Fruit fly (Drosophila melanogaster) whole organism, prepupa: ENCODE results near the gene Sf3b1.

Experiments
- Blimp-1 ChIP-seq: fragments of 200-800 bp; sonication (Bioruptor generic); optimal IDR thresholded peaks from 3 replicates; lab custom pipeline; 2017; ENCODE audit warnings: missing biosample characterization, missing genetic modification characterization, mild to moderate bottlenecking, moderate library complexity, missing genetic modification reagents
- CG10631 ChIP-seq: fragments of 200-800 bp; sonication (Bioruptor generic); optimal IDR thresholded peaks from 2 replicates; lab custom pipeline; 2016; ENCODE audit warnings: missing biosample characterization, missing genetic modification characterization
- CG10669 ChIP-seq: fragments of 200-800 bp; sonication (Bioruptor generic); optimal IDR thresholded peaks from 3 replicates; lab custom pipeline; 2018; ENCODE audit warnings: missing biosample characterization, mild to moderate bottlenecking, missing genetic modification characterization, moderate library complexity
- CG11294 ChIP-seq: fragments of 200-800 bp; sonication (Bioruptor generic); IDR thresholded peaks from 2 replicates; pipeline ENCODE4 v1.3.6; 2022; ENCODE audit warnings: missing biosample characterization, missing genetic modification characterization
- CG11762 ChIP-seq: fragments of 200-800 bp; sonication (Bioruptor generic); optimal IDR thresholded peaks from 3 replicates; lab custom pipeline; 2016; ENCODE audit warnings: missing biosample characterization, missing genetic modification characterization; ENCODE audit not compliant: insufficient read depth
- CG11902 ChIP-seq: fragments of 200-800 bp; sonication (Bioruptor generic); optimal IDR thresholded peaks from 3 replicates; lab custom pipeline; 2016; ENCODE audit warnings: missing biosample characterization, missing genetic modification characterization
- CG15336 ChIP-seq: fragments of 200-800 bp; sonication (Bioruptor generic); IDR thresholded peaks from 2 replicates; pipeline ENCODE4 v1.3.6; 2022; ENCODE audit warnings: missing biosample characterization, missing genetic modification characterization
- CG3032 ChIP-seq: fragments of 200-800 bp; optimal IDR thresholded peaks from 2 replicates; lab custom pipeline; 2019; ENCODE audit warnings: missing biosample characterization, mild to moderate bottlenecking, missing genetic modification characterization, moderate library complexity
- CG31627 ChIP-seq: fragments of 200-800 bp; sonication (Bioruptor generic); optimal IDR thresholded peaks from 3 replicates; lab custom pipeline; 2016; ENCODE audit warnings: missing biosample characterization, missing genetic modification characterization
- CG32006 ChIP-seq: fragments of 200-800 bp; sonication (Bioruptor generic); optimal IDR thresholded peaks from 3 replicates; lab custom pipeline; 2017; ENCODE audit warnings: missing biosample characterization, mild to moderate bottlenecking, missing genetic modification characterization
- CG3919 ChIP-seq: fragments of 200-800 bp; sonication (Bioruptor generic); optimal IDR thresholded peaks from 3 replicates; lab custom pipeline; 2016; ENCODE audit warnings: missing biosample characterization, missing genetic modification characterization
- CG4318 ChIP-seq: fragments of 200-800 bp; sonication (Bioruptor generic); optimal IDR thresholded peaks from 3 replicates; lab custom pipeline; 2017; ENCODE audit warnings: missing biosample characterization, mild to moderate bottlenecking, missing genetic modification characterization
- CG6163 ChIP-seq: fragments of 200-800 bp; sonication (Bioruptor generic); IDR thresholded peaks from 3 replicates; pipeline ENCODE4 v1.3.6; 2022; ENCODE audit warnings: missing biosample characterization, missing genetic modification characterization
- CG6276 ChIP-seq: fragments of 200-800 bp; sonication (Bioruptor generic); optimal IDR thresholded peaks from 2 replicates; lab custom pipeline; 2017; ENCODE audit warnings: missing biosample characterization, mild to moderate bottlenecking, missing genetic modification characterization
- CG6792 ChIP-seq: fragments of 200-800 bp; sonication (Bioruptor generic); optimal IDR thresholded peaks from 3 replicates; lab custom pipeline; 2016; ENCODE audit warnings: missing biosample characterization, missing genetic modification characterization
- CG6808 ChIP-seq: fragments of 200-800 bp; sonication (Bioruptor generic); optimal IDR thresholded peaks from 3 replicates; lab custom pipeline; 2017; ENCODE audit warnings: missing biosample characterization, missing genetic modification characterization, mild to moderate bottlenecking, moderate library complexity, missing genetic modification reagents
- CG6854 ChIP-seq: fragments of 200-800 bp; sonication (Bioruptor generic); optimal IDR thresholded peaks from 2 replicates; lab custom pipeline; 2017; ENCODE audit warnings: missing biosample characterization, mild to moderate bottlenecking, missing genetic modification characterization
- CG7368 ChIP-seq: fragments of 200-800 bp; sonication (Bioruptor generic); optimal IDR thresholded peaks from 3 replicates; lab custom pipeline; 2016; ENCODE audit warnings: missing biosample characterization, missing genetic modification characterization
- CG8119 ChIP-seq: fragments of 200-800 bp; sonication (Bioruptor generic); IDR thresholded peaks from 3 replicates; pipeline ENCODE4 v1.3.6; 2022; ENCODE audit warnings: missing biosample characterization, missing genetic modification characterization
- CG8632 ChIP-seq: fragments of 200-800 bp; sonication (Bioruptor generic); optimal IDR thresholded peaks from 3 replicates; lab custom pipeline; 2016; ENCODE audit warnings: missing biosample characterization, missing genetic modification characterization
- CG9139 ChIP-seq: fragments of 200-800 bp; sonication (Bioruptor generic); optimal IDR thresholded peaks from 3 replicates; lab custom pipeline; 2017; ENCODE audit warnings: missing biosample characterization, mild to moderate bottlenecking, missing genetic modification characterization
- Eip78C ChIP-seq: fragments of 200-800 bp; sonication (Bioruptor generic); peaks from one replicate; lab custom pipeline; 2016; ENCODE audit warnings: missing biosample characterization, missing genetic modification characterization
- Eip93F ChIP-seq: fragments of 200-800 bp; sonication (Bioruptor generic); optimal IDR thresholded peaks from 2 replicates; lab custom pipeline; 2016; ENCODE audit warnings: missing biosample characterization, mild to moderate bottlenecking, missing genetic modification characterization
- Ets21C ChIP-seq: fragments of 200-800 bp; sonication (Bioruptor generic); optimal IDR thresholded peaks from 3 replicates; lab custom pipeline; 2016; ENCODE audit warnings: missing biosample characterization, missing genetic modification characterization
- Ets96B ChIP-seq: fragments of 200-800 bp; optimal IDR thresholded peaks from 2 replicates; lab custom pipeline; 2019; ENCODE audit warnings: missing biosample characterization, mild to moderate bottlenecking, missing genetic modification characterization, moderate library complexity
- Gug ChIP-seq: fragments of 200-800 bp; sonication (Bioruptor generic); IDR thresholded peaks from 2 replicates; pipeline ENCODE4 v1.3.6; 2022; ENCODE audit warnings: missing biosample characterization, missing genetic modification characterization
- Hr38 ChIP-seq: sonication (Bioruptor generic); optimal IDR thresholded peaks from 2 replicates; lab custom pipeline; 2016; ENCODE audit warnings: missing biosample characterization, missing genetic modification characterization
- Hr39 ChIP-seq: fragments of 200-800 bp; sonication (Bioruptor generic); optimal IDR thresholded peaks from 2 replicates; lab custom pipeline; 2016; ENCODE audit warnings: missing biosample characterization, missing genetic modification characterization
- Hr4 ChIP-seq: fragments of 200-800 bp; sonication (Bioruptor generic); optimal IDR thresholded peaks from 3 replicates; lab custom pipeline; 2016; ENCODE audit warnings: missing biosample characterization, missing genetic modification characterization
- Lpt ChIP-seq: fragments of 200-800 bp; sonication (Bioruptor generic); optimal IDR thresholded peaks from 3 replicates; lab custom pipeline; 2016; ENCODE audit warnings: missing biosample characterization, missing genetic modification characterization
- Met ChIP-seq: fragments of 200-800 bp; sonication (Bioruptor generic); optimal IDR thresholded peaks from 3 replicates; lab custom pipeline; 2016; ENCODE audit warnings: missing biosample characterization, missing genetic modification characterization
- OdsH ChIP-seq: fragments of 200-800 bp; sonication (Bioruptor generic); optimal IDR thresholded peaks from 3 replicates; lab custom pipeline; 2016; ENCODE audit warnings: missing biosample characterization, missing genetic modification characterization
- Sox102F ChIP-seq: fragments of 200-800 bp; sonication (Bioruptor generic); optimal IDR thresholded peaks from 2 replicates; lab custom pipeline; 2016; ENCODE audit warnings: missing biosample characterization, mild to moderate bottlenecking, missing genetic modification characterization
- Sox14 ChIP-seq: fragments of 200-800 bp; sonication (Bioruptor generic); optimal IDR thresholded peaks from 3 replicates; lab custom pipeline; 2016; ENCODE audit warnings: missing biosample characterization, missing genetic modification characterization
- Sox15 ChIP-seq: fragments of 200-800 bp; sonication (Bioruptor generic); optimal IDR thresholded peaks from 3 replicates; lab custom pipeline; 2016; ENCODE audit warnings: missing biosample characterization, missing genetic modification characterization
- achi ChIP-seq: fragments of 200-800 bp; sonication (Bioruptor generic); optimal IDR thresholded peaks from 3 replicates; lab custom pipeline; 2016; ENCODE audit warnings: missing biosample characterization, missing genetic modification characterization
- acj6 ChIP-seq: fragments of 200-800 bp; sonication (Bioruptor generic); optimal IDR thresholded peaks from 3 replicates; lab custom pipeline; 2016; ENCODE audit warnings: missing biosample characterization, missing genetic modification characterization
- cyc ChIP-seq: fragments of 200-800 bp; sonication (Bioruptor generic); optimal IDR thresholded peaks from 3 replicates; lab custom pipeline; 2016; ENCODE audit warnings: missing biosample characterization, missing genetic modification characterization
- dac ChIP-seq: fragments of 200-800 bp; sonication (Bioruptor generic); optimal IDR thresholded peaks from 2 replicates; lab custom pipeline; 2017; ENCODE audit warnings: missing biosample characterization, mild to moderate bottlenecking, missing genetic modification characterization
- dsx ChIP-seq: fragments of 200-800 bp; optimal IDR thresholded peaks from 3 replicates; lab custom pipeline; 2019; ENCODE audit warnings: missing biosample characterization, mild to moderate bottlenecking, missing genetic modification characterization, moderate library complexity; ENCODE audit not compliant: poor library complexity, severe bottlenecking
- eg ChIP-seq: fragments of 200-800 bp; sonication (Bioruptor generic); IDR thresholded peaks from 3 replicates; pipeline ENCODE4 v1.3.6; 2022; ENCODE audit warnings: missing biosample characterization, missing genetic modification characterization
- esn ChIP-seq: fragments of 200-800 bp; sonication (Bioruptor generic); optimal IDR thresholded peaks from 2 replicates; lab custom pipeline; 2016; ENCODE audit warnings: missing biosample characterization, mild to moderate bottlenecking, missing genetic modification characterization, moderate library complexity
- fd59A ChIP-seq: fragments of 200-800 bp; sonication (Bioruptor generic); optimal IDR thresholded peaks from 2 replicates; lab custom pipeline; 2017; ENCODE audit warnings: missing biosample characterization, mild to moderate bottlenecking, missing genetic modification characterization, missing genetic modification reagents
- fd85E ChIP-seq: fragments of 200-800 bp; sonication (Bioruptor generic); optimal IDR thresholded peaks from 3 replicates; lab custom pipeline; 2016; ENCODE audit warnings: missing biosample characterization, missing genetic modification characterization
- fkh ChIP-seq: fragments of 200-800 bp; sonication (Bioruptor generic); optimal IDR thresholded peaks from 3 replicates; lab custom pipeline; 2017; ENCODE audit warnings: missing biosample characterization, mild to moderate bottlenecking, missing genetic modification characterization, moderate library complexity
- lz ChIP-seq: fragments of 200-800 bp; sonication (Bioruptor generic); optimal IDR thresholded peaks from 3 replicates; lab custom pipeline; 2016; ENCODE audit warnings: missing biosample characterization, missing genetic modification characterization
- pdm3 ChIP-seq: fragments of 200-800 bp; sonication (Bioruptor generic); optimal IDR thresholded peaks from 3 replicates; lab custom pipeline; 2016; ENCODE audit warnings: missing biosample characterization, missing genetic modification characterization
- salr ChIP-seq, 2 experiments: fragments of 200-800 bp; sonication (Bioruptor generic); optimal IDR thresholded peaks; 3 replicates each; lab custom pipeline; 2016 to 2018; ENCODE audit warnings: missing biosample characterization in 2 of 2, missing genetic modification characterization in 2 of 2, mild to moderate bottlenecking in 1 of 2
- spab ChIP-seq: fragments of 200-800 bp; sonication (Bioruptor generic); optimal IDR thresholded peaks from 2 replicates; lab custom pipeline; 2017; ENCODE audit warnings: missing biosample characterization, mild to moderate bottlenecking, missing genetic modification characterization, missing genetic modification reagents
- ss ChIP-seq, 2 experiments: fragments of 200-800 bp; sonication (Bioruptor generic); optimal IDR thresholded peaks; 2 replicates in 1 of 2; 3 replicates in 1 of 2; lab custom pipeline; 2017 to 2018; ENCODE audit warnings: mild to moderate bottlenecking in 2 of 2, missing biosample characterization in 2 of 2, missing genetic modification characterization in 2 of 2, moderate library complexity in 1 of 2
- svp ChIP-seq: fragments of 200-800 bp; sonication (Bioruptor generic); peaks from one replicate; lab custom pipeline; 2016; ENCODE audit warnings: missing biosample characterization, missing genetic modification characterization
- topi ChIP-seq: fragments of 200-800 bp; sonication (Bioruptor generic); optimal IDR thresholded peaks from 3 replicates; lab custom pipeline; 2016; ENCODE audit warnings: missing biosample characterization, missing genetic modification characterization
- vri ChIP-seq: fragments of 200-800 bp; sonication (Bioruptor generic); optimal IDR thresholded peaks from 3 replicates; lab custom pipeline; 2016; ENCODE audit warnings: missing biosample characterization, mild to moderate bottlenecking, missing genetic modification characterization

Gene Sf3b1

dm6 chr2L:615023-615422, 46.9 kb downstream of the Sf3b1 start:
- TF ChIP-seq CG10669 (GFP tag; lab: Kevin White, UChicago) (no peak), Sox102F (GFP tag; lab: Kevin White, UChicago) (no peak), CG31627 (GFP tag; lab: Kevin White, UChicago) (peak; percentile 33), CG11902 (GFP tag; lab: Kevin White, UChicago) (no peak), Hr38 (GFP tag; lab: Kevin White, UChicago) (no peak), CG9139 (GFP tag; lab: Kevin White, UChicago) (no peak), esn (GFP tag; lab: Kevin White, UChicago) (no peak), CG7368 (GFP tag; lab: Kevin White, UChicago) (no peak), cyc (GFP tag; lab: Kevin White, UChicago) (peak; percentile 30), Eip93F (GFP tag; lab: Kevin White, UChicago) (no peak), CG32006 (GFP tag; lab: Kevin White, UChicago) (no peak), Ets21C (GFP tag; lab: Kevin White, UChicago) (no peak), dac (GFP tag; lab: Kevin White, UChicago) (no peak), pdm3 (GFP tag; lab: Kevin White, UChicago) (no peak), Lpt (GFP tag; lab: Kevin White, UChicago) (no peak), Hr39 (GFP tag; lab: Kevin White, UChicago) (peak; percentile 13), CG4318 (no peak), Blimp-1 (GFP tag; lab: Kevin White, UChicago) (no peak), Gug (GFP tag; lab: Robert Waterston, UW) (no peak), dsx (GFP tag; lab: Kevin White, UChicago) (no peak), CG6854 (GFP tag; lab: Kevin White, UChicago) (no peak), eg (no peak), CG11294 (GFP tag; lab: Robert Waterston, UW) (no peak), fd85E (GFP tag; lab: Kevin White, UChicago) (no peak), CG8632 (GFP tag; lab: Kevin White, UChicago) (no peak), CG6808 (GFP tag; lab: Kevin White, UChicago) (no peak), Sox14 (GFP tag; lab: Kevin White, UChicago) (peak; percentile 10), svp (GFP tag; lab: Kevin White, UChicago) (peak; percentile 65), vri (GFP tag; lab: Kevin White, UChicago) (no peak), Eip78C (GFP tag; lab: Kevin White, UChicago) (peak; percentile 80), ss (GFP tag; optimal IDR thresholded peaks at IDR 0.05; lab: Kevin White, UChicago) (no peak), CG6163 (no peak), achi (GFP tag; lab: Kevin White, UChicago) (peak; percentile 10), CG10631 (no peak), topi (GFP tag; lab: Kevin White, UChicago) (peak; percentile 5), Ets96B (tag; lab: Kevin White, UChicago) (no peak), CG3919 (GFP tag; lab: Kevin White, UChicago) (no peak), CG6792 (GFP tag; lab: Kevin White, UChicago) (no peak), CG15336 (GFP tag; lab: Robert Waterston, UW) (0 out of 2 replicates have a peak, but pooled peaks have one; percentile 19), Hr4 (GFP tag; lab: Kevin White, UChicago) (no peak), fkh (GFP tag; lab: Kevin White, UChicago) (no peak), CG11762 (no peak), lz (peak; percentile 26), spab (GFP tag; lab: Kevin White, UChicago) (no peak), Met (peak; percentile 43), Sox15 (GFP tag; lab: Kevin White, UChicago) (no peak), OdsH (GFP tag; lab: Kevin White, UChicago) (no peak), CG6276 (GFP tag; lab: Kevin White, UChicago) (no peak), acj6 (GFP tag; lab: Kevin White, UChicago) (no peak), CG8119 (GFP tag; lab: Robert Waterston, UW) (no peak), salr (GFP tag; optimal IDR thresholded peaks at IDR 0.05; lab: Kevin White, UChicago) (no peak), fd59A (no peak), CG3032 (tag; lab: Kevin White, UChicago) (no peak)
